Worm (Caenorhabditis elegans) whole organism, L2 larva: ENCODE results near the gene wrt-9.

ENCODE experiments used
- C34F6.9 ChIP-seq: fragments of 150-350 bp; optimal IDR thresholded peaks from 2 replicates; lab custom pipeline; 2014; ENCODE audit warnings: missing biosample characterization, missing genetic modification characterization
- F13H6.1 ChIP-seq: sonication (generic microtip); optimal IDR thresholded peaks from 2 replicates; lab custom pipeline; 2016; ENCODE audit warnings: missing genetic modification characterization, missing compliant biosample characterization
- R02D3.7 ChIP-seq: fragments of 150-350 bp; optimal IDR thresholded peaks from 2 replicates; lab custom pipeline; 2014; ENCODE audit warnings: missing biosample characterization, missing genetic modification characterization
- Y55F3AM.14 ChIP-seq: fragments of 200-800 bp; sonication (Bioruptor generic); optimal IDR thresholded peaks from 2 replicates; lab custom pipeline; 2018; ENCODE audit warnings: mild to moderate bottlenecking, missing genetic modification characterization, missing compliant biosample characterization
- ZK546.5 ChIP-seq: sonication (generic microtip); optimal IDR thresholded peaks from 2 replicates; lab custom pipeline; 2017; ENCODE audit warnings: missing biosample characterization, missing genetic modification characterization
- ceh-82 ChIP-seq: fragments of 150-350 bp; optimal IDR thresholded peaks from 2 replicates; lab custom pipeline; 2014; ENCODE audit warnings: missing biosample characterization, missing genetic modification characterization
- dmd-4 ChIP-seq: sonication (generic microtip); optimal IDR thresholded peaks from 2 replicates; lab custom pipeline; 2017; ENCODE audit warnings: missing biosample characterization, missing genetic modification characterization
- egl-27 ChIP-seq: sonication (generic microtip); optimal IDR thresholded peaks from 3 replicates; lab custom pipeline; 2017; ENCODE audit warnings: missing biosample characterization, missing genetic modification reagents, missing genetic modification characterization
- elt-1 ChIP-seq: fragments of 150-350 bp; optimal IDR thresholded peaks from 2 replicates; lab custom pipeline; 2014; ENCODE audit warnings: missing biosample characterization, missing genetic modification characterization
- fos-1 ChIP-seq: fragments of 150-350 bp; optimal IDR thresholded peaks from 2 replicates; lab custom pipeline; 2014; ENCODE audit warnings: missing biosample characterization, missing genetic modification characterization
- lin-39 ChIP-seq: fragments of 150-350 bp; optimal IDR thresholded peaks from 2 replicates; lab custom pipeline; 2014; ENCODE audit warnings: missing biosample characterization, missing genetic modification reagents, missing genetic modification characterization
- lsy-2 ChIP-seq, 2 experiments: fragments of 150-350 bp in 1 of 2; sonication (generic microtip) in 1 of 2; optimal IDR thresholded peaks; 2 replicates each; lab custom pipeline; 2014 to 2017; ENCODE audit warnings: missing biosample characterization in 2 of 2, missing genetic modification characterization in 2 of 2
- mbf-1 ChIP-seq: sonication (generic microtip); optimal IDR thresholded peaks from 2 replicates; lab custom pipeline; 2017; ENCODE audit warnings: missing biosample characterization, missing genetic modification characterization
- mdl-1 ChIP-seq, 2 experiments: fragments of 150-350 bp in 1 of 2; sonication (generic microtip) in 1 of 2; optimal IDR thresholded peaks; 2 replicates each; lab custom pipeline; 2017; ENCODE audit warnings: missing biosample characterization in 2 of 2, missing genetic modification characterization in 2 of 2
- nhr-10 ChIP-seq: sonication (generic microtip); optimal IDR thresholded peaks from 2 replicates; lab custom pipeline; 2017; ENCODE audit warnings: missing biosample characterization, missing genetic modification characterization
- nhr-11 ChIP-seq: fragments of 150-350 bp; optimal IDR thresholded peaks from 2 replicates; lab custom pipeline; 2014; ENCODE audit warnings: missing biosample characterization, missing genetic modification characterization
- nhr-12 ChIP-seq: fragments of 150-350 bp; optimal IDR thresholded peaks from 2 replicates; lab custom pipeline; 2014; ENCODE audit warnings: missing biosample characterization, missing genetic modification characterization
- nhr-129 ChIP-seq: fragments of 150-350 bp; optimal IDR thresholded peaks from 2 replicates; lab custom pipeline; 2014; ENCODE audit warnings: missing biosample characterization, missing genetic modification characterization
- nhr-23 ChIP-seq: fragments of 150-350 bp; optimal IDR thresholded peaks from 2 replicates; lab custom pipeline; 2014; ENCODE audit warnings: missing biosample characterization, missing genetic modification reagents, missing genetic modification characterization
- nhr-25 ChIP-seq: fragments of 150-350 bp; sonication (generic microtip); optimal IDR thresholded peaks from 3 replicates; lab custom pipeline; 2014; ENCODE audit warnings: missing biosample characterization, missing genetic modification characterization
- nhr-6 ChIP-seq: fragments of 150-350 bp; optimal IDR thresholded peaks from 2 replicates; lab custom pipeline; 2014; ENCODE audit warnings: missing biosample characterization, missing genetic modification characterization
- skn-1 ChIP-seq: sonication (generic microtip); optimal IDR thresholded peaks from 2 replicates; lab custom pipeline; 2017; ENCODE audit warnings: missing biosample characterization, missing genetic modification characterization
- sma-3 ChIP-seq: sonication (generic microtip); optimal IDR thresholded peaks from 2 replicates; lab custom pipeline; 2016; ENCODE audit warnings: missing genetic modification reagents, missing genetic modification characterization, missing compliant biosample characterization
- sma-9 ChIP-seq, 2 experiments: fragments of 150-350 bp in 1 of 2; sonication (generic microtip) in 1 of 2; optimal IDR thresholded peaks; 2 replicates each; lab custom pipeline; 2014 to 2016; ENCODE audit warnings: missing genetic modification characterization in 2 of 2, mild to moderate bottlenecking in 1 of 2, missing biosample characterization in 1 of 2, missing compliant biosample characterization in 1 of 2, missing genetic modification reagents in 1 of 2, moderate library complexity in 1 of 2
- snpc-4 ChIP-seq: fragments of 150-350 bp; optimal IDR thresholded peaks from 2 replicates; lab custom pipeline; 2014; ENCODE audit warnings: missing biosample characterization, missing genetic modification characterization
- unc-39 ChIP-seq: fragments of 150-350 bp; optimal IDR thresholded peaks from 2 replicates; lab custom pipeline; 2014; ENCODE audit warnings: missing biosample characterization, missing genetic modification characterization
- unc-62 ChIP-seq: fragments of 150-350 bp; optimal IDR thresholded peaks from 2 replicates; lab custom pipeline; 2014; ENCODE audit warnings: missing biosample characterization, missing genetic modification reagents, missing genetic modification characterization
- ztf-11 ChIP-seq: sonication (generic microtip); optimal IDR thresholded peaks from 2 replicates; lab custom pipeline; 2017; ENCODE audit warnings: missing biosample characterization, missing genetic modification characterization

Gene wrt-9

ce11 chrX:1599294-1599693 is 22.9 kb downstream of the wrt-9 start:
- TF ChIP-seq lsy-2 (tag; optimal IDR thresholded peaks at IDR 0.05; lab: Kevin White, UChicago) (peak in 1 of 2 experiments; percentile 3), nhr-23 (tag; lab: Kevin White, UChicago) (no peak)

- no peak for TF ChIP-seq sma-3 (GFP tag; lab: Kevin White, UChicago)
- peak; percentile 17 for TF ChIP-seq C34F6.9 (tag; lab: Kevin White, UChicago)
- no peak for TF ChIP-seq sma-9 (GFP tag; optimal IDR thresholded peaks at IDR 0.05; lab: Kevin White, UChicago)
- TF ChIP-seq sma-9 (tag; optimal IDR thresholded peaks at IDR 0.05; lab: Kevin White, UChicago): no peak
Observed at ce11 chrX:1601563-1601962, 25.1 kb downstream of the wrt-9 start.

- TF ChIP-seq nhr-12 (tag; lab: Kevin White, UChicago): no peak
- TF ChIP-seq, all 48 proteins: peak for 0
Observed at ce11 chrX:1602548-1602947, 26.1 kb downstream of the wrt-9 start.

ce11 chrX:1603027-1603426 is 26.6 kb downstream of the wrt-9 start:
- TF ChIP-seq mbf-1 (tag; lab: Kevin White, UChicago) (no peak), ZK546.5 (tag; lab: Kevin White, UChicago) (no peak), dmd-4 (tag; lab: Kevin White, UChicago) (no peak), lin-39 (tag; lab: Kevin White, UChicago) (no peak), ztf-11 (tag; lab: Kevin White, UChicago) (no peak), nhr-12 (tag; lab: Kevin White, UChicago) (no peak), lsy-2 (tag; optimal IDR thresholded peaks at IDR 0.05; lab: Kevin White, UChicago) (no peak), nhr-10 (tag; lab: Kevin White, UChicago) (no peak), nhr-6 (no peak), R02D3.7 (tag; lab: Kevin White, UChicago) (no peak), snpc-4 (tag; lab: Kevin White, UChicago) (no peak), ceh-82 (tag; lab: Kevin White, UChicago) (no peak), egl-27 (tag; lab: Kevin White, UChicago) (no peak), unc-39 (no peak), sma-9 (GFP tag; optimal IDR thresholded peaks at IDR 0.05; lab: Kevin White, UChicago) (no peak), sma-9 (tag; optimal IDR thresholded peaks at IDR 0.05; lab: Kevin White, UChicago) (no peak)

ce11 chrX:1603709-1604108 is 27.3 kb downstream of the wrt-9 start:
- TF ChIP-seq nhr-10 (tag; lab: Kevin White, UChicago) (no peak), F13H6.1 (no peak), egl-27 (tag; lab: Kevin White, UChicago) (no peak), nhr-25 (tag; lab: Kevin White, UChicago) (no peak), lin-39 (tag; lab: Kevin White, UChicago) (no peak), lsy-2 (tag; optimal IDR thresholded peaks at IDR 0.05; lab: Kevin White, UChicago) (no peak), ztf-11 (tag; lab: Kevin White, UChicago) (no peak), nhr-23 (tag; lab: Kevin White, UChicago) (no peak), fos-1 (tag; lab: Kevin White, UChicago) (peak; percentile 53)

ce11 chrX:1604606-1605005 is 28.2 kb downstream of the wrt-9 start, which contains the start of gene H11E01.3:
Gene H11E01.3 (plus strand): TSS chrX:1604906.
- TF ChIP-seq skn-1 (tag; lab: Kevin White, UChicago) (no peak), nhr-10 (tag; lab: Kevin White, UChicago) (no peak), egl-27 (tag; lab: Kevin White, UChicago) (no peak), ceh-82 (tag; lab: Kevin White, UChicago) (no peak), elt-1 (tag; lab: Kevin White, UChicago) (no peak), mbf-1 (tag; lab: Kevin White, UChicago) (no peak), nhr-129 (tag; lab: Kevin White, UChicago) (no peak), nhr-11 (tag; lab: Kevin White, UChicago) (no peak), Y55F3AM.14 (GFP tag; lab: Kevin White, UChicago) (no peak), mdl-1 (tag; optimal IDR thresholded peaks at IDR 0.05; lab: Kevin White, UChicago) (no peak), unc-62 (GFP tag; lab: Kevin White, UChicago) (no peak)

- TF ChIP-seq mbf-1 (tag; lab: Kevin White, UChicago) (no peak), nhr-6 (no peak)
- TF ChIP-seq, all 48 proteins: peak for 0
Observed at ce11 chrX:1612948-1613347, 36.5 kb downstream of the wrt-9 start.
